Fruit fly (Drosophila melanogaster) whole organism, embryonic: ENCODE data around the gene fln.

Source experiments
- CG14050 ChIP-seq: fragments of 200-800 bp; sonication (Bioruptor generic); IDR thresholded peaks from 3 replicates; pipeline ENCODE4 v1.3.6; 2022; ENCODE audit warnings: missing biosample characterization, missing genetic modification characterization
- CG15011 ChIP-seq: fragments of 200-800 bp; sonication (Bioruptor generic); optimal IDR thresholded peaks from 3 replicates; lab custom pipeline; 2018; ENCODE audit warnings: missing biosample characterization, mild to moderate bottlenecking, missing genetic modification characterization
- CG1529 ChIP-seq: fragments of 200-800 bp; sonication (Bioruptor generic); optimal IDR thresholded peaks from 3 replicates; lab custom pipeline; 2018; ENCODE audit warnings: missing biosample characterization, missing genetic modification characterization
- CG3163 ChIP-seq: fragments of 200-800 bp; sonication (Bioruptor generic); optimal IDR thresholded peaks from 3 replicates; lab custom pipeline; 2016; ENCODE audit warnings: missing biosample characterization, missing genetic modification characterization
- CG8478 ChIP-seq: fragments of >200 bp; optimal IDR thresholded peaks from 2 replicates; lab custom pipeline; 2018
- CG9609 ChIP-seq: fragments of 200-800 bp; sonication (Bioruptor generic); optimal IDR thresholded peaks from 3 replicates; lab custom pipeline; 2016; ENCODE audit warnings: missing biosample characterization, missing genetic modification characterization
- Max ChIP-seq: fragments of 200-800 bp; sonication (Bioruptor generic); optimal IDR thresholded peaks from 2 replicates; lab custom pipeline; 2016; ENCODE audit warnings: missing biosample characterization, mild to moderate bottlenecking, missing genetic modification characterization
- NC2α ChIP-seq: fragments of 200-800 bp; sonication (Bioruptor generic); optimal IDR thresholded peaks from 2 replicates; lab custom pipeline; 2016; ENCODE audit warnings: missing biosample characterization, missing genetic modification characterization
- aop ChIP-seq: fragments of 200-800 bp; sonication (Bioruptor generic); IDR thresholded peaks from 2 replicates; pipeline ENCODE4 v1.3.6; 2022; ENCODE audit warnings: missing biosample characterization, missing genetic modification characterization
- chinmo ChIP-seq: fragments of 200-800 bp; sonication (Bioruptor generic); IDR thresholded peaks from 4 replicates; pipeline ENCODE4 v1.3.6; 2022; ENCODE audit warnings: missing biosample characterization, missing genetic modification characterization; ENCODE audit not compliant: partially characterized antibody
- fru ChIP-seq: fragments of >200 bp; optimal IDR thresholded peaks from 2 replicates; lab custom pipeline; 2017
- klu ChIP-seq: fragments of 200-800 bp; sonication (Bioruptor generic); IDR thresholded peaks from 2 replicates; pipeline ENCODE4 v1.3.6; 2022; ENCODE audit warnings: missing biosample characterization, missing genetic modification characterization
- psq ChIP-seq: fragments of 200-800 bp; sonication (Bioruptor generic); optimal IDR thresholded peaks from 2 replicates; lab custom pipeline; 2017; ENCODE audit warnings: missing biosample characterization, missing genetic modification characterization
- scrt ChIP-seq: fragments of 200-800 bp; sonication (Bioruptor generic); optimal IDR thresholded peaks from 2 replicates; lab custom pipeline; 2018; ENCODE audit warnings: missing biosample characterization, mild to moderate bottlenecking, missing genetic modification characterization, moderate library complexity

DNA sequence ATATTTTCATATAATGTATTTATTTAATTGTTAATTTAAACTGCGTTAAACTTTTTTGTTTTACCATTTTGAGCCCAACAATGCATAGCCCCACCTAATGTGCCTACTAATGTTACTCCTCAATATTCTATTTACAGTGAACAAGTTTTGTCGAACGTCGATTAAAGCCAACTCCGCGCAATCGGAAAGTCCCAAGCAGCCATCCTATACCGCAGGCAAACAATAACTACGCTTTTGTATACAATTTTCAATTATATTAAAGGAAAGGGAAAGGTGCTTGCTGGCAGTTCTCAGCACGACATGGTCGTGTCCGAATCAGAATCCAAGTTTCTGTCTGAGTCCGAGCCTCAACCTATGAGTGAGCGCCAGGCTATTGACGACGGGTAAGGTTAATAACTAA lies 9.6 kb downstream of the fln start, which contains the start of gene CG17732:
- TF ChIP-seq klu (GFP tag; lab: Robert Waterston, UW) (no peak), CG9609 (GFP tag; lab: Kevin White, UChicago) (no peak), NC2α (GFP tag; lab: Kevin White, UChicago) (no peak), Max (GFP tag; lab: Kevin White, UChicago) (no peak), CG3163 (no peak), CG15011 (no peak), aop (GFP tag; lab: Robert Waterston, UW) (no peak), chinmo (GFP tag; lab: Robert Waterston, UW) (no peak), CG1529 (no peak), scrt (no peak), fru (lab: Kevin White, UChicago) (no peak), CG8478 (lab: Kevin White, UChicago) (no peak), psq (GFP tag; lab: Kevin White, UChicago) (no peak), CG14050 (GFP tag; lab: Robert Waterston, UW) (no peak)
